Fruit fly (Drosophila melanogaster) whole organism: ENCODE results near the gene spdo.

Experiments used
- CG8478 ChIP-seq: fragments of >200 bp; optimal IDR thresholded peaks from 2 replicates; lab custom pipeline; 2018; ENCODE audit warnings: inconsistent platforms
- Dll ChIP-seq: fragments of >200 bp; optimal IDR thresholded peaks from 2 replicates; lab custom pipeline; 2017
- EcR ChIP-seq, 2 experiments: fragments of >200 bp; optimal IDR thresholded peaks; 2 replicates each; lab custom pipeline; 2017; ENCODE audit warnings: missing biosample characterization in 2 of 2, missing genetic modification characterization in 2 of 2, missing genetic modification reagents in 2 of 2
- pan ChIP-seq: fragments of >200 bp; optimal IDR thresholded peaks from 2 replicates; lab custom pipeline; 2017
- psq ChIP-seq: fragments of >200 bp; optimal IDR thresholded peaks from 2 replicates; lab custom pipeline; 2017
- usp ChIP-seq: fragments of >200 bp; optimal IDR thresholded peaks from 2 replicates; lab custom pipeline; 2017; ENCODE audit warnings: missing biosample characterization, missing genetic modification characterization, mixed read lengths

- TF ChIP-seq CG8478 = no peak
- no peak for TF ChIP-seq usp (GFP tag; lab: Kevin White, UChicago)
- no peak for TF ChIP-seq Dll (lab: Kevin White, UChicago)
- no peak for TF ChIP-seq EcR (GFP tag; optimal IDR thresholded peaks at IDR 0.05; lab: Kevin White, UChicago)
- TF ChIP-seq psq (lab: Kevin White, UChicago) = no peak
- no peak for TF ChIP-seq pan (lab: Kevin White, UChicago)
These were observed 10.5 kb upstream of the spdo start, which contains the start of gene PH4alphaEFB for dm6 chr3R:30465775-30466494.
